Worm (Caenorhabditis elegans) whole organism, young adult: ENCODE measurements around the gene mel-46.

ENCODE experiments used
- snpc-3.4 ChIP-seq: sonication (generic microtip); optimal IDR thresholded peaks from 2 replicates; lab custom pipeline; 2017; ENCODE audit warnings: missing genetic modification characterization, mild to moderate bottlenecking, missing compliant biosample characterization, antibody characterized with exemption, moderate library complexity, missing genotype, missing genetic modification reagents
- snpc-4 ChIP-seq, 5 experiments: fragments of 150-350 bp in 1 of 5; sonication (generic microtip) in 4 of 5; optimal IDR thresholded peaks; 2 replicates each; lab custom pipeline; 2014 to 2018; ENCODE audit warnings: missing genetic modification characterization in 5 of 5, missing biosample characterization in 3 of 5, antibody characterized with exemption in 2 of 5, mild to moderate bottlenecking in 2 of 5, missing compliant biosample characterization in 2 of 5, missing genotype in 2 of 5, moderate library complexity in 2 of 5, missing genetic modification reagents in 1 of 5
- unc-130 ChIP-seq: sonication (generic microtip); optimal IDR thresholded peaks from 2 replicates; lab custom pipeline; 2016; ENCODE audit warnings: missing genetic modification reagents, missing genetic modification characterization, missing compliant biosample characterization

DNA sequence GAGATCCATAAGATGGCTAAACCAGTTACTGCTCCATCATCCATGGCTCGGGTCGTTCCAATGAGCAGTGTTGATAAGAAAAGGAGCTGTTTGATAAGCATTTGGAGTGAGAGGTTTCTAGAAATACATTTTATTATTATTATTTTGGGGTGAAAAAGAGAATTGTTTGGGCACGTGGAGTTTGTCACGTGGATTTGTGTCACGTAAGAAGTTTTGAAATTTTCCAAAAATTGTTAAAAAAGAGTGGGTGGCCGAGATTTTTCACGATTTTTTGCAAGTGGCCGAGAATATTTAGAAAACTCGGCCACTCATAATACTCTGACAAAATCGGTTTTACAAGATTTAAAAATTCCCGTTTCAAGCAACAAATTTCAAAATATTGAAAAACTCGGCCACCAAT, 5.6 kb upstream of the mel-46 start, which contains the start of gene T06A10.106:
- no peak for TF ChIP-seq snpc-4 (GFP tag; optimal IDR thresholded peaks at IDR 0.05; lab: Kevin White, UChicago)
- TF ChIP-seq snpc-4 (tag; optimal IDR thresholded peaks at IDR 0.05; lab: Kevin White, UChicago) = no peak
- no peak for TF ChIP-seq snpc-3.4
- no peak for TF ChIP-seq unc-130 (GFP tag; lab: Kevin White, UChicago)
